ENCODE assay signal across 5 fruit fly cellular contexts in the genomic region with DNA sequence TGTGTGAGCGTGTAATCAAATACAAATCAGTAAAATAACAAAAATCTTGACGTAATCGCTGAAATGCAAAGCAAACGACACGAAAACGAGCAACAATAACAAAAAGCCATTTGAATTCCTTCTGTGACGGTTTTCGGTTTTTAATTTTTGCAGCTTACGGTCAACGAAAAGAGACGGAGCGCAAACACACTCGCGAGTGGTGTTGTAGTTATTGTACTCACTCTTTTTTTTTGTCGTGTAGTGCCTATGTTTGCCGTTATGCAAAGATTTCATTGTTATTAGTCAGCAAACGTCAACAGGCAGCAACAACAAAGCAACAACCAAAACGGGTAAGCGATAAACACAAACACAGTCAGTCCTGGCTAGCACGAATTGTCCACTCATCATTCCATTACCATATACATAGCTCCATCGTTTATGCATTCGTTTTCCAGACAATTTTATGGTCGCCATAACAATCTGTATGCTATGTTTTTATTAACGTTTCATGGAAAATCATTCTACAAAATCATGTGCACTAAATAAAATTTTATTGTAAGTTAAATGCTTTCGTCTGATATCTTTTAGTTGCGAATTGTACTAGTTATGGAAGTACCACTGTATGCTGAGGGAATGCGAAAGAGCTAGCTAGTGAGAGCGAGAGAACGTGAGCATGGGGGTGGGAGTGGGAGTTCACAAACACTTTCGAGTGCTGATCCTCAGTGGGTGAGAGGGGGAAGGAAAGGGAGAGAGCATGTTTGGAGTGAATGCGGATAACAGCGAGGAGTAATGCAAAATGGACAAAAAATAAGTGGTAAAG.
TF ChIP-seq lines count a peak whose summit lies in the region.

No protein-coding gene starts in this region.

- no peak for TF ChIP-seq CTCF in whole organism, embryonic (GFP tag; optimal IDR thresholded peaks at IDR 0.05; lab: Kevin White, UChicago)

TF ChIP-seq in whole organism, adult, 20 proteins besides CTCF, POLR2A, EP300 and RAD21 (continues in another document):
- TF ChIP-seq Crg-1 (GFP tag; optimal IDR thresholded peaks at IDR 0.05; lab: Kevin White, UChicago) (peak; percentile 61), CG7101 (tag; optimal IDR thresholded peaks at IDR 0.05; lab: Kevin White, UChicago) (peak; percentile 94), CG1620 (GFP tag; optimal IDR thresholded peaks at IDR 0.05; lab: Kevin White, UChicago) (peak; percentile 85), CG12768 (GFP tag; optimal IDR thresholded peaks at IDR 0.05; lab: Kevin White, UChicago) (peak; percentile 73), ovo (GFP tag; optimal IDR thresholded peaks at IDR 0.05; lab: Kevin White, UChicago) (peak; percentile 64), CG7045 (GFP tag; optimal IDR thresholded peaks at IDR 0.05; lab: Kevin White, UChicago) (peak; percentile 81), tj (GFP tag; optimal IDR thresholded peaks at IDR 0.05; lab: Kevin White, UChicago) (peak; percentile 76), Mnt (GFP tag; optimal IDR thresholded peaks at IDR 0.05; lab: Kevin White, UChicago) (peak; percentile 81), CG14711 (tag; optimal IDR thresholded peaks at IDR 0.05; lab: Kevin White, UChicago) (peak; percentile 86), CG11617 (GFP tag; optimal IDR thresholded peaks at IDR 0.05; lab: Kevin White, UChicago) (peak; percentile 72), toe (GFP tag; optimal IDR thresholded peaks at IDR 0.05; lab: Kevin White, UChicago) (peak; percentile 71), CG33017 (tag; optimal IDR thresholded peaks at IDR 0.05; lab: Kevin White, UChicago) (peak; percentile 86), CG5204 (GFP tag; optimal IDR thresholded peaks at IDR 0.05; lab: Kevin White, UChicago) (peak; percentile 84), Hr96 (GFP tag; optimal IDR thresholded peaks at IDR 0.05; lab: Kevin White, UChicago) (peak; percentile 93), kay (GFP tag; lab: Kevin White, UChicago; ENCODE audit: borderline replicate concordance) (peak; percentile 56), pad (GFP tag; optimal IDR thresholded peaks at IDR 0.05; lab: Kevin White, UChicago) (peak; percentile 85)

TF ChIP-seq in whole organism, embryonic, 481 proteins besides CTCF, POLR2A, EP300 and RAD21 (continues in another document):
- TF ChIP-seq Hey (tag; optimal IDR thresholded peaks at IDR 0.05; lab: Kevin White, UChicago) (peak; percentile 5), CG18599 (GFP tag; optimal IDR thresholded peaks at IDR 0.05; lab: Kevin White, UChicago) (peak; percentile 88), ATbp (GFP tag; optimal IDR thresholded peaks at IDR 0.05; lab: Kevin White, UChicago) (peak; percentile 59), lov (optimal IDR thresholded peaks at IDR 0.05; lab: Kevin White, UChicago) (no peak), lov (GFP tag; IDR thresholded peaks at IDR 0.05; lab: Robert Waterston, UW) (peak; percentile 44; the same call in 1 of the 3 replicates), ab (GFP tag; optimal IDR thresholded peaks at IDR 0.05; lab: Kevin White, UChicago) (no peak), CG10366 (GFP tag; IDR thresholded peaks at IDR 0.05; lab: Robert Waterston, UW) (peak; percentile 64), MESR4 (GFP tag; optimal IDR thresholded peaks at IDR 0.05; lab: Kevin White, UChicago) (no peak), E2f2 (GFP tag; IDR thresholded peaks at IDR 0.05; lab: Robert Waterston, UW) (peak; percentile 28; the same call in 1 of the 2 replicates), CG17802 (tag; optimal IDR thresholded peaks at IDR 0.05; lab: Kevin White, UChicago) (peak; percentile 16), pho (GFP tag; optimal IDR thresholded peaks at IDR 0.05; lab: Kevin White, UChicago) (peak; percentile 79), pzg (GFP tag; optimal IDR thresholded peaks at IDR 0.05; lab: Kevin White, UChicago) (peak; percentile 4), Aef1 (GFP tag; IDR thresholded peaks at IDR 0.05; lab: Robert Waterston, UW) (peak; percentile 71), CG15514 (GFP tag; optimal IDR thresholded peaks at IDR 0.05; lab: Kevin White, UChicago) (peak; percentile 50), gfzf (GFP tag; optimal IDR thresholded peaks at IDR 0.05; lab: Kevin White, UChicago) (no peak), vvl (GFP tag; IDR thresholded peaks at IDR 0.05; lab: Robert Waterston, UW) (peak; percentile 79)

TF ChIP-seq in whole organism, prepupa, 60 proteins besides CTCF, POLR2A, EP300 and RAD21 (continues in another document):
- peak; percentile 93 for TF ChIP-seq Eip78C (GFP tag; lab: Kevin White, UChicago)
- TF ChIP-seq CG3032 (tag; optimal IDR thresholded peaks at IDR 0.05; lab: Kevin White, UChicago), result peak; percentile 66
- peak; percentile 46 for TF ChIP-seq Blimp-1 (GFP tag; optimal IDR thresholded peaks at IDR 0.05; lab: Kevin White, UChicago)
- TF ChIP-seq CG8632 (GFP tag; optimal IDR thresholded peaks at IDR 0.05; lab: Kevin White, UChicago), result peak; percentile 51
- peak; percentile 12 for TF ChIP-seq Lpt (GFP tag; optimal IDR thresholded peaks at IDR 0.05; lab: Kevin White, UChicago)
- TF ChIP-seq CG9139 (GFP tag; optimal IDR thresholded peaks at IDR 0.05; lab: Kevin White, UChicago), result no peak
- peak; percentile 83 for TF ChIP-seq CG8119 (GFP tag; IDR thresholded peaks at IDR 0.05; lab: Robert Waterston, UW)
- TF ChIP-seq CG6808 (GFP tag; optimal IDR thresholded peaks at IDR 0.05; lab: Kevin White, UChicago), result peak; percentile 42
- peak; percentile 71 for TF ChIP-seq Hr39 (GFP tag; optimal IDR thresholded peaks at IDR 0.05; lab: Kevin White, UChicago)
- TF ChIP-seq Hr38 (GFP tag; optimal IDR thresholded peaks at IDR 0.05; lab: Kevin White, UChicago), result no peak
- TF ChIP-seq acj6 (GFP tag; optimal IDR thresholded peaks at IDR 0.05; lab: Kevin White, UChicago), result peak; percentile 47
- peak; percentile 37 for TF ChIP-seq net (GFP tag; optimal IDR thresholded peaks at IDR 0.05; lab: Kevin White, UChicago)
- TF ChIP-seq CG6854 (GFP tag; optimal IDR thresholded peaks at IDR 0.05; lab: Kevin White, UChicago), result peak; percentile 19
- TF ChIP-seq pdm3 (GFP tag; optimal IDR thresholded peaks at IDR 0.05; lab: Kevin White, UChicago), result peak; percentile 72
- TF ChIP-seq Ets96B (tag; optimal IDR thresholded peaks at IDR 0.05; lab: Kevin White, UChicago), result peak; percentile 68
- peak; percentile 67 for TF ChIP-seq cyc (GFP tag; optimal IDR thresholded peaks at IDR 0.05; lab: Kevin White, UChicago)
- peak; percentile 34 for TF ChIP-seq CG11762 (GFP tag; optimal IDR thresholded peaks at IDR 0.05; lab: Kevin White, UChicago; ENCODE audit: insufficient read depth)

TF ChIP-seq in whole organism, pupa, 21 proteins besides CTCF, POLR2A, EP300 and RAD21 (continues in another document):
- TF ChIP-seq CG10348 (GFP tag; IDR thresholded peaks at IDR 0.05; lab: Robert Waterston, UW), result peak; percentile 42; the same call in 1 of the 2 replicates
- TF ChIP-seq D1 (tag; optimal IDR thresholded peaks at IDR 0.05; lab: Kevin White, UChicago), result no peak
- peak; percentile 68 for TF ChIP-seq CG4496 (GFP tag; IDR thresholded peaks at IDR 0.05; lab: Robert Waterston, UW)
- TF ChIP-seq CG13204 (GFP tag; optimal IDR thresholded peaks at IDR 0.05; lab: Kevin White, UChicago), result no peak
- TF ChIP-seq CG12605 (GFP tag; IDR thresholded peaks at IDR 0.05; lab: Robert Waterston, UW), result peak; percentile 59; the same call in 1 of the 2 replicates
- peak; percentile 28 for TF ChIP-seq CG9948 (tag; optimal IDR thresholded peaks at IDR 0.05; lab: Kevin White, UChicago)
- no peak for TF ChIP-seq EcR (GFP tag; optimal IDR thresholded peaks at IDR 0.05; lab: Kevin White, UChicago)
- TF ChIP-seq Ets98B (GFP tag; IDR thresholded peaks at IDR 0.05; lab: Robert Waterston, UW), result peak; percentile 70
- TF ChIP-seq CG15710 (tag; optimal IDR thresholded peaks at IDR 0.05; lab: Kevin White, UChicago), result peak; percentile 74
- peak; percentile 37 for TF ChIP-seq CG17806 (tag; optimal IDR thresholded peaks at IDR 0.05; lab: Kevin White, UChicago)
- TF ChIP-seq Pif1A (GFP tag; optimal IDR thresholded peaks at IDR 0.05; lab: Kevin White, UChicago), result peak; percentile 67
- TF ChIP-seq CG8159 (tag; optimal IDR thresholded peaks at IDR 0.05; lab: Kevin White, UChicago), result peak; percentile 63
- peak; percentile 62 for TF ChIP-seq CG8301 (tag; optimal IDR thresholded peaks at IDR 0.05; lab: Kevin White, UChicago)
- peak; percentile 57 for TF ChIP-seq Snoo (tag; optimal IDR thresholded peaks at IDR 0.05; lab: Kevin White, UChicago)
- peak; percentile 62 for TF ChIP-seq CG34367 (tag; optimal IDR thresholded peaks at IDR 0.05; lab: Kevin White, UChicago)
- peak; percentile 72 for TF ChIP-seq Pif1B (GFP tag; optimal IDR thresholded peaks at IDR 0.05; lab: Kevin White, UChicago)
- peak; percentile 57 for TF ChIP-seq CG14655 (GFP tag; optimal IDR thresholded peaks at IDR 0.05; lab: Kevin White, UChicago)
- peak; percentile 24 for TF ChIP-seq gl (tag; optimal IDR thresholded peaks at IDR 0.05; lab: Kevin White, UChicago)

TF ChIP-seq in whole organism, wandering third instar larva, 38 proteins besides CTCF, POLR2A, EP300 and RAD21 (continues in another document):
- TF ChIP-seq Rel (GFP tag; optimal IDR thresholded peaks at IDR 0.05; lab: Kevin White, UChicago), result peak; percentile 21
- peak; percentile 77 for TF ChIP-seq Rel (tag; optimal IDR thresholded peaks at IDR 0.05; lab: Kevin White, UChicago)
- TF ChIP-seq woc (GFP tag; optimal IDR thresholded peaks at IDR 0.05; lab: Kevin White, UChicago), result peak; percentile 75
- peak; percentile 2 for TF ChIP-seq tai (GFP tag; optimal IDR thresholded peaks at IDR 0.05; lab: Kevin White, UChicago)
- peak; percentile 63 for TF ChIP-seq Hnf4 (GFP tag; optimal IDR thresholded peaks at IDR 0.05; lab: Kevin White, UChicago)
- peak; percentile 80 for TF ChIP-seq CG32264 (GFP tag; optimal IDR thresholded peaks at IDR 0.05; lab: Kevin White, UChicago)
- TF ChIP-seq dmrt93B (GFP tag; optimal IDR thresholded peaks at IDR 0.05; lab: Kevin White, UChicago), result peak; percentile 76
- peak; percentile 55 for TF ChIP-seq OdsH (GFP tag; optimal IDR thresholded peaks at IDR 0.05; lab: Kevin White, UChicago)
- TF ChIP-seq psq (GFP tag; optimal IDR thresholded peaks at IDR 0.05; lab: Kevin White, UChicago), result peak; percentile 73
- TF ChIP-seq fru (GFP tag; optimal IDR thresholded peaks at IDR 0.05; lab: Kevin White, UChicago), result peak; percentile 84
- TF ChIP-seq ey (GFP tag; optimal IDR thresholded peaks at IDR 0.05; lab: Kevin White, UChicago), result peak; percentile 80
- no peak for TF ChIP-seq Myc (optimal IDR thresholded peaks at IDR 0.05; lab: Kevin White, UChicago)
- TF ChIP-seq Jra (GFP tag; optimal IDR thresholded peaks at IDR 0.05; lab: Kevin White, UChicago), result peak; percentile 19
- no peak for TF ChIP-seq Abd-B (GFP tag; optimal IDR thresholded peaks at IDR 0.05; lab: Kevin White, UChicago)
- TF ChIP-seq HLH106 (tag; optimal IDR thresholded peaks at IDR 0.05; lab: Kevin White, UChicago), result peak; percentile 92
- TF ChIP-seq CG9705 (GFP tag; optimal IDR thresholded peaks at IDR 0.05; lab: Kevin White, UChicago), result peak; percentile 76
- TF ChIP-seq rgr (GFP tag; optimal IDR thresholded peaks at IDR 0.05; lab: Kevin White, UChicago), result peak; percentile 70
- TF ChIP-seq br (GFP tag; optimal IDR thresholded peaks at IDR 0.05; lab: Kevin White, UChicago), result peak; percentile 82
- TF ChIP-seq jim (GFP tag; optimal IDR thresholded peaks at IDR 0.05; lab: Kevin White, UChicago), result no peak
- TF ChIP-seq Dfd (GFP tag; optimal IDR thresholded peaks at IDR 0.05; lab: Kevin White, UChicago), result no peak
- no peak for TF ChIP-seq sage (GFP tag; optimal IDR thresholded peaks at IDR 0.05; lab: Kevin White, UChicago)
